Fruit fly (Drosophila melanogaster) whole organism, wandering third instar larva: ENCODE data around the gene CG8369.
A peak's percentile ranks its signal among the peaks of the same experiment; 100 is the strongest.

Source experiments
- Abd-B ChIP-seq: fragments of >200 bp; optimal IDR thresholded peaks from 2 replicates; lab custom pipeline; 2017; ENCODE audit warnings: missing biosample characterization, missing genetic modification characterization
- CG32264 ChIP-seq: fragments of 200-800 bp; sonication (Bioruptor generic); optimal IDR thresholded peaks from 2 replicates; lab custom pipeline; 2016; ENCODE audit warnings: missing biosample characterization, missing genetic modification characterization
- CG9705 ChIP-seq: fragments of 200-800 bp; sonication (Bioruptor generic); optimal IDR thresholded peaks from 2 replicates; lab custom pipeline; 2018; ENCODE audit warnings: missing biosample characterization, mild to moderate bottlenecking, missing genetic modification characterization
- CrebA ChIP-seq: fragments of 200-800 bp; sonication (Bioruptor generic); optimal IDR thresholded peaks from 2 replicates; lab custom pipeline; 2016; ENCODE audit warnings: missing biosample characterization, mild to moderate bottlenecking, missing genetic modification characterization, borderline replicate concordance
- Dfd ChIP-seq: fragments of >200 bp; optimal IDR thresholded peaks from 2 replicates; lab custom pipeline; 2017; ENCODE audit warnings: missing biosample characterization, missing genetic modification characterization
- Dif ChIP-seq: fragments of 200-275, 200-300 bp; sonication (Bioruptor generic); optimal IDR thresholded peaks from 2 replicates; lab custom pipeline; 2018; ENCODE audit warnings: missing biosample characterization, missing genetic modification characterization; ENCODE audit not compliant: partially characterized antibody
- GATAd ChIP-seq: sonication (Bioruptor generic); optimal IDR thresholded peaks from 2 replicates; lab custom pipeline; 2016; ENCODE audit warnings: missing biosample characterization, missing genetic modification characterization
- HLH106 ChIP-seq: fragments of 200-800 bp; optimal IDR thresholded peaks from 3 replicates; lab custom pipeline; 2019; ENCODE audit warnings: missing biosample characterization, mild to moderate bottlenecking, missing genetic modification characterization, moderate library complexity
- Hnf4 ChIP-seq: fragments of 200-800 bp; sonication (Bioruptor generic); optimal IDR thresholded peaks from 2 replicates; lab custom pipeline; 2016; ENCODE audit warnings: missing biosample characterization, mild to moderate bottlenecking, missing genetic modification characterization
- Hr78 ChIP-seq: fragments of >200 bp; optimal IDR thresholded peaks from 2 replicates; lab custom pipeline; 2017; ENCODE audit warnings: missing biosample characterization, missing genetic modification characterization
- Hr83 ChIP-seq: fragments of 200-300 bp; sonication (Bioruptor generic); optimal IDR thresholded peaks from 2 replicates; lab custom pipeline; 2016; ENCODE audit warnings: missing biosample characterization, mild to moderate bottlenecking, missing genetic modification characterization, moderate library complexity; ENCODE audit not compliant: poor library complexity, severe bottlenecking
- Mio ChIP-seq: sonication (Bioruptor generic); optimal IDR thresholded peaks from 2 replicates; lab custom pipeline; 2016; ENCODE audit warnings: missing biosample characterization, missing genetic modification characterization
- OdsH ChIP-seq: fragments of 200-800 bp; sonication (Bioruptor generic); optimal IDR thresholded peaks from 2 replicates; lab custom pipeline; 2016; ENCODE audit warnings: missing biosample characterization, mild to moderate bottlenecking, missing genetic modification characterization
- Rel ChIP-seq, 2 experiments: fragments of 200-800 bp; sonication (Bioruptor generic) in 1 of 2; optimal IDR thresholded peaks; 2 replicates in 1 of 2; 3 replicates in 1 of 2; lab custom pipeline; 2016 to 2019; ENCODE audit warnings: mild to moderate bottlenecking in 2 of 2, missing biosample characterization in 2 of 2, missing genetic modification characterization in 2 of 2, moderate library complexity in 1 of 2
- Sp1 ChIP-seq: fragments of 200-800 bp; sonication (Bioruptor generic); optimal IDR thresholded peaks from 3 replicates; lab custom pipeline; 2019; ENCODE audit warnings: missing biosample characterization, mild to moderate bottlenecking, missing genetic modification characterization, moderate library complexity
- Vsx2 ChIP-seq: fragments of 200-300, 225-300 bp; sonication (Bioruptor generic); optimal IDR thresholded peaks from 2 replicates; lab custom pipeline; 2018; ENCODE audit warnings: missing biosample characterization, missing genetic modification characterization; ENCODE audit not compliant: partially characterized antibody
- br ChIP-seq: fragments of 200-800 bp; sonication (Bioruptor generic); optimal IDR thresholded peaks from 2 replicates; lab custom pipeline; 2016; ENCODE audit warnings: missing biosample characterization, missing genetic modification characterization
- brk ChIP-seq: fragments of 200-800 bp; sonication (Bioruptor generic); optimal IDR thresholded peaks from 2 replicates; lab custom pipeline; 2016; ENCODE audit warnings: missing biosample characterization, mild to moderate bottlenecking, missing genetic modification characterization
- dl ChIP-seq, 2 experiments: fragments of 175-275, 200-275 bp in 1 of 2; fragments of 200-275 bp in 1 of 2; sonication (Bioruptor generic); optimal IDR thresholded peaks; lab custom pipeline; 2018; ENCODE audit warnings: mild to moderate bottlenecking in 2 of 2, missing biosample characterization in 2 of 2, missing genetic modification characterization in 2 of 2, moderate library complexity in 2 of 2; ENCODE audit not compliant: partially characterized antibody in 2 of 2, insufficient read depth in 1 of 2
- dmrt93B ChIP-seq: fragments of 200-800 bp; sonication (Bioruptor generic); optimal IDR thresholded peaks from 2 replicates; lab custom pipeline; 2018; ENCODE audit warnings: missing biosample characterization, mild to moderate bottlenecking, missing genetic modification characterization
- dsf ChIP-seq: sonication (Bioruptor generic); optimal IDR thresholded peaks from 2 replicates; lab custom pipeline; 2016; ENCODE audit warnings: missing biosample characterization, missing genetic modification characterization, borderline replicate concordance
- ey ChIP-seq: fragments of 200-800 bp; sonication (Bioruptor generic); optimal IDR thresholded peaks from 2 replicates; lab custom pipeline; 2016; ENCODE audit warnings: missing biosample characterization, missing genetic modification characterization
- foxo ChIP-seq, 2 experiments: fragments of 200-800 bp; sonication (Bioruptor generic); optimal IDR thresholded peaks; 2 replicates in 1 of 2; 3 replicates in 1 of 2; lab custom pipeline; 2016 to 2017; ENCODE audit warnings: missing biosample characterization in 2 of 2, missing genetic modification characterization in 2 of 2
- fru ChIP-seq: fragments of 200-800 bp; sonication (Bioruptor generic); optimal IDR thresholded peaks from 3 replicates; lab custom pipeline; 2016; ENCODE audit warnings: missing biosample characterization, mild to moderate bottlenecking, missing genetic modification characterization
- h ChIP-seq: fragments of 200-800 bp; sonication (Bioruptor generic); optimal IDR thresholded peaks from 3 replicates; lab custom pipeline; 2016; ENCODE audit warnings: missing biosample characterization, mild to moderate bottlenecking, missing genetic modification characterization
- jim ChIP-seq: fragments of 175-275, 200-325 bp; sonication (Bioruptor generic); optimal IDR thresholded peaks from 2 replicates; lab custom pipeline; 2016; ENCODE audit warnings: missing biosample characterization, mild to moderate bottlenecking, missing genetic modification characterization
- psq ChIP-seq: fragments of 200-800 bp; sonication (Bioruptor generic); optimal IDR thresholded peaks from 3 replicates; lab custom pipeline; 2017; ENCODE audit warnings: missing biosample characterization, mild to moderate bottlenecking, missing genetic modification characterization, moderate library complexity
- rgr ChIP-seq: fragments of 200-800 bp; sonication (Bioruptor generic); optimal IDR thresholded peaks from 3 replicates; lab custom pipeline; 2016; ENCODE audit warnings: missing biosample characterization, mild to moderate bottlenecking, missing genetic modification characterization
- sage ChIP-seq: fragments of 200-800 bp; sonication (Bioruptor generic); optimal IDR thresholded peaks from 2 replicates; lab custom pipeline; 2016; ENCODE audit warnings: missing biosample characterization, mild to moderate bottlenecking, missing genetic modification characterization
- sv ChIP-seq: fragments of 200-800 bp; sonication (Bioruptor generic); optimal IDR thresholded peaks from 3 replicates; lab custom pipeline; 2016; ENCODE audit warnings: missing biosample characterization, missing genetic modification characterization
- tai ChIP-seq: sonication (Bioruptor generic); optimal IDR thresholded peaks from 2 replicates; lab custom pipeline; 2016; ENCODE audit warnings: missing biosample characterization, missing genetic modification characterization
- woc ChIP-seq: sonication (Bioruptor generic); optimal IDR thresholded peaks from 2 replicates; lab custom pipeline; 2016; ENCODE audit warnings: missing biosample characterization, mild to moderate bottlenecking, missing genetic modification characterization

The CG8369 gene

DNA sequence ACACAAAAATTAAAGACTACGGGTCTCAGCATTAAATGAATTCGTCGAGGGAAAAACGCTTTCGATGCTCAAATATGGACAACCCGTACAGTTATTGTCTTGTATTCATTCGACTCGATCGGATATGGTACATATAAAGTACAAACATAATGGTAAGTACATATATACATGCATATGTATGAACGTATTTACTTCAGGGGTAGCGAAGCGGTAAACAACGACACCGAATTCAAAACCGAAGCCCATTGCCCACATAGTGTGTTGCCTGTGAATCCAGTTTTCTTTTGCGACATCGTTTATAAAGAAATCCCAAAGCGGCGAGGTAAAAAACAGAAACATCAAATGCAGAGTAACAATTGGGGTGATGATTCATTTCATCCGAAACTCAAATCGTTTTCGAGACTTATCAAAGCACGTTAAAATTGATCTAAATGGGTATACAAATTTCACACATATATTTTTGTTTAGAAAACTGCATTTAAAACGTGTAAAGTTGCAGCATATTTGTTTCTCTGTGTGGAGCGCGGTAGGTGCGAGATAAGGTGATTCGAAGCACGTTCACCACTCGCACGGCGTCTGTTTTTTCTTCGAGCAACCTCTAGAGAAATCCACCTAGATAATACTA lies 9.4 kb upstream of the CG8369 start:
- TF ChIP-seq Vsx2 (GFP tag; lab: Kevin White, UChicago): no peak
- no peak for TF ChIP-seq Mio
- TF ChIP-seq brk (GFP tag; lab: Kevin White, UChicago): no peak
- peak; percentile 18 for TF ChIP-seq Hnf4 (GFP tag; lab: Kevin White, UChicago)
- TF ChIP-seq Hr83 (GFP tag; lab: Kevin White, UChicago): no peak
- no peak for TF ChIP-seq GATAd (GFP tag; lab: Kevin White, UChicago)
- peak; percentile 12 for TF ChIP-seq sage (GFP tag; lab: Kevin White, UChicago)
- TF ChIP-seq jim: no peak
- peak; percentile 46 for TF ChIP-seq br (GFP tag; lab: Kevin White, UChicago)
- no peak for TF ChIP-seq Dif (GFP tag; lab: Kevin White, UChicago)
- TF ChIP-seq ey (GFP tag; lab: Kevin White, UChicago): peak; percentile 54
- peak; percentile 34 for TF ChIP-seq psq (GFP tag; lab: Kevin White, UChicago)
- TF ChIP-seq dmrt93B (GFP tag; lab: Kevin White, UChicago): no peak
- TF ChIP-seq fru (GFP tag; lab: Kevin White, UChicago): peak; percentile 72
- TF ChIP-seq sv (GFP tag; lab: Kevin White, UChicago): peak; percentile 28
- TF ChIP-seq dl (GFP tag; optimal IDR thresholded peaks at IDR 0.05; lab: Kevin White, UChicago; ENCODE audit: insufficient read depth in 1 of 2, partially characterized antibody in 2 of 2): no peak
- TF ChIP-seq h: peak; percentile 65
- TF ChIP-seq OdsH (GFP tag; lab: Kevin White, UChicago): peak; percentile 32
- no peak for TF ChIP-seq CrebA (GFP tag; lab: Kevin White, UChicago)
- no peak for TF ChIP-seq dsf (GFP tag; lab: Kevin White, UChicago)
- peak; percentile 53 for TF ChIP-seq rgr (GFP tag; lab: Kevin White, UChicago)
- TF ChIP-seq CG32264: peak; percentile 22
- TF ChIP-seq foxo (GFP tag; optimal IDR thresholded peaks at IDR 0.05; lab: Kevin White, UChicago): peak in 1 of 2 experiments; percentile 53
- peak; percentile 53 for TF ChIP-seq woc
- TF ChIP-seq Abd-B (GFP tag; lab: Kevin White, UChicago): no peak
- TF ChIP-seq, all 38 proteins: peak for 13

DNA sequence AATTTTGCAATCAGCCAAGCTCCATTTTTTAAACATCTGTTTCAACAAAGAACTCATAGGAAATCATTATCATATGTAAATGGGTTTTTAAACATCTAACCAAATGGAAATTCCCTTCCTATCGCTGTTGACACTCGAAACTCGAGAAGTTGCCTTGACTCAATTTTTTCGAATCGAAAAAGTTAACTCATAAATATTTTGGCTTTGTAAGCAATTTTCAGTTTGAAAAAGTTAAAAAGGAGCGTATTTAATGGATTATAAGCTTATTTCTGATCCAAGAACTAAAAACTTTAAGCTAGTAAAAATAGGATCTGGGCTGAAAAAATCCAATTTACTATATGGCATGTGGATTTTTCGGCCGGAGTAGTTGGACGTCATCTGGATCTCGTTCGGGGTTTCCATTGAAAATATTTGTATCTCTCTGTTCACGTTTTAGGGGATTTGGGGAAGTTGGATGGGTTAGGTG lies 8.6 kb upstream of the CG8369 start, which contains the start of gene CG9837:
Gene CG9837, minus strand, starts transcription at position 416 of the 466 bp plus-strand sequence.
- TF ChIP-seq Dfd (GFP tag; lab: Kevin White, UChicago): no peak
- no peak for TF ChIP-seq Hr78
- TF ChIP-seq brk (GFP tag; lab: Kevin White, UChicago): no peak
- no peak for TF ChIP-seq Dif (GFP tag; lab: Kevin White, UChicago)
- TF ChIP-seq CG9705 (GFP tag; lab: Kevin White, UChicago): no peak
- TF ChIP-seq tai (GFP tag; lab: Kevin White, UChicago): no peak
- TF ChIP-seq br (GFP tag; lab: Kevin White, UChicago): no peak
- TF ChIP-seq CG32264: no peak
- no peak for TF ChIP-seq HLH106 (tag; lab: Kevin White, UChicago)
- TF ChIP-seq dl (GFP tag; optimal IDR thresholded peaks at IDR 0.05; lab: Kevin White, UChicago; ENCODE audit: insufficient read depth in 1 of 2, partially characterized antibody in 2 of 2): no peak
- TF ChIP-seq GATAd (GFP tag; lab: Kevin White, UChicago): no peak
- no peak for TF ChIP-seq Mio
- TF ChIP-seq dsf (GFP tag; lab: Kevin White, UChicago): no peak

DNA sequence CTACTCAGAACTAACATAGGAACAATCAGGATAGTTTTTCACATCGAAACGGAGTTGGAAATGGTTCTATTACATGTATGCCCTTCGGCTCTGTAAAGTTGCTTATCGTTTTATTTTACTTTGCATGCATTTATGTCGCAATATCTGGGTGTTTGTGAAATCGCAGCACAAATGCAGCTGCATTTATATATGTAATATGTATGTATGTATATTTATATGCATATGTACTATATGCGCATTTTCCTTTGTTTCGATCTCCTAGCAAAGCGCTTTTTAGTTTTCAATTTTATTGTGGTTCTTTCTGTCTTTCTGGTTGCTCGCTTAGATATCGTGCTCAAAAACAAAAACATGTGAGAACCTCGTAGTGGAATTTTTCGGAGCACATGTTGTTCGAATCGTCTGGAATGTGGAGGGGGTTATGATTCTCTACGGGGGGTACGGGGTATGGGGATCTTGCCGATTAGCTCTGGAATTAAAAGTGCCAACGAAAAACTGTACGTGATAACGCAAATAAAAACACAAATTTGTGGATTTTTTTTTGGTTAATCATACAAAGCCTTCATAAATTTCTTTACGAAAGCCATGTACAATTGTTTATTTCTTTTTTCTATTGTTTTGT lies 7.7 kb upstream of the CG8369 start:
- no peak for TF ChIP-seq Rel (GFP tag; optimal IDR thresholded peaks at IDR 0.05; lab: Kevin White, UChicago)
- TF ChIP-seq Rel (tag; optimal IDR thresholded peaks at IDR 0.05; lab: Kevin White, UChicago): peak; percentile 59
- TF ChIP-seq ey (GFP tag; lab: Kevin White, UChicago): no peak
- peak; percentile 1 for TF ChIP-seq Sp1 (GFP tag; lab: Kevin White, UChicago)
- TF ChIP-seq Hr83 (GFP tag; lab: Kevin White, UChicago): no peak
